Worm (Caenorhabditis elegans): ENCODE data around the gene Y57G11B.8.

DNA sequence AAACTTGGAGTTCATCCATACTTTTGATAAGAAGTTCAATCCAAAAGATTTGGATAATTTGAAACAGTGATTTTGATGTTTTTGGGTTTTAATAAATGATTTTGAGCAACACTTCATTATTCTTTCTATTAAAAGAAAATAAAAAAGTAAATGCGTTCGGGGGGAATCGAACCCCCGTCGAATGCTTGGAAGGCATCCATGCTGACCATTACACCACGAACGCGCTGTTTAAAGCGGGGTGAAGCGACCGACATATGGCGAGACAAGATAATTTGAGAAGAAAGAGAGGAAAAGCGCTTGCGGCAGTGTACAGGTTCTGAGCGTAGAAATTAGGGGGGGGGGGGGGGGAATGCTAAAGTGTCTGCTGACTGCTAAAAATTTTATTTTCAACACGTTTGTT, 2.0 kb downstream of the Y57G11B.8 start:
- no peak for TF ChIP-seq nhr-12 (tag; optimal IDR thresholded peaks at IDR 0.05)
- no peak for TF ChIP-seq egl-27 (tag; optimal IDR thresholded peaks at IDR 0.05)
- no peak for TF ChIP-seq ceh-82 (tag; optimal IDR thresholded peaks at IDR 0.05)
- no peak for TF ChIP-seq ztf-11 (tag; optimal IDR thresholded peaks at IDR 0.05)
- no peak for TF ChIP-seq zag-1 (tag; optimal IDR thresholded peaks at IDR 0.05)

Data from whole organism, L2 larva.